Worm (Caenorhabditis elegans): ENCODE measurements around the gene irld-25.

irld-25 gene

DNA sequence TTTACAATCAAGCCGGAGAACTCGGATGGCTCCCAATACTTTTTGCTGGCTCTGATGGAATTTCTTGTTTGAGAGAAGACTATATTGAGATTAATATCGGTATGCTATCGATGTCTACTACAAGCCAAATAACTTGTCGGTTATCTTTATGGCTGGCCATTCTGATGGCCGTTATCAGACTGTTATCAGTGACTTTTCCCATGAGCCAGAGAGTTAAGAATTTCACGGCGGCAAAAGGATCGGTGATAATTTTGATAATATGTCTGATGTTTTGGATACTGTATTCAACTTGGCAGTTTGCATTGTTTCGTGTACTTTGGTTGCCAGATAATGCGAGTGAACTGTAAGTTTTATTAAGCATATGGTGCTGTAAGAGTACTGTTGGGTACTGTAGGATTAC is 4.8 kb downstream of the irld-25 start:
- TF ChIP-seq ztf-16 (tag; optimal IDR thresholded peaks at IDR 0.05) (no peak), elt-2 (tag; optimal IDR thresholded peaks at IDR 0.05) (peak; percentile 95)

DNA sequence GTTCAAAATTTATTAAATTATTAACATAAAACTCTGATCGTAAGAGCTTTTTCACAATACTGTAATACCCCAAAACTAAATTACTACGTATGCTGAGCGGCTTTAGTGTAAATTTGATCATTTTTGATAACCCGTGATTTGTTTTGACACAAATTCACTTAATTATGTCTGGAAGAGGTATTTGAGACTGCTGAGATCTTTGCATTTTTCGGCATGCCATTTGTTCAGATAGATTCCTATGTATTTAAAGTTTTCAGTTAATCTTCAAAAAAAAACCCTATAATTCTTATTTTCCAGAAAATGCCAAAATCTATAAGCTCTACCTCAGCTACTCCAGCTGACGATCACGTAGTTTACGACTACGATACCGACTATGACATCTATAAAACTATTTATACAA is 8.8 kb downstream of the irld-25 start, which contains the start of gene srw-15:
TSS of gene srw-15 (plus strand) at position 301 of the 400 bp plus-strand sequence.
- TF ChIP-seq ztf-16 (tag; optimal IDR thresholded peaks at IDR 0.05) (no peak), pha-4 (tag; optimal IDR thresholded peaks at IDR 0.05) (no peak), fax-1 (tag; optimal IDR thresholded peaks at IDR 0.05) (no peak), ceh-2 (tag; optimal IDR thresholded peaks at IDR 0.05) (no peak), lim-6 (tag; optimal IDR thresholded peaks at IDR 0.05) (no peak), tbx-7 (tag; optimal IDR thresholded peaks at IDR 0.05) (no peak), K09A11.1 (tag; optimal IDR thresholded peaks at IDR 0.05; ENCODE audit: insufficient read depth) (no peak), npax-4 (tag; optimal IDR thresholded peaks at IDR 0.05) (no peak), hlh-15 (tag; optimal IDR thresholded peaks at IDR 0.05) (no peak), fkh-6 (tag; optimal IDR thresholded peaks at IDR 0.05) (no peak), Y22D7AL.16 (tag; optimal IDR thresholded peaks at IDR 0.05) (no peak), elt-2 (tag; optimal IDR thresholded peaks at IDR 0.05) (no peak), ceh-31 (tag; optimal IDR thresholded peaks at IDR 0.05) (no peak), hlh-6 (tag; optimal IDR thresholded peaks at IDR 0.05) (no peak), unc-55 (GFP tag; optimal IDR thresholded peaks at IDR 0.05) (no peak), pax-1 (tag; optimal IDR thresholded peaks at IDR 0.05) (no peak)

DNA sequence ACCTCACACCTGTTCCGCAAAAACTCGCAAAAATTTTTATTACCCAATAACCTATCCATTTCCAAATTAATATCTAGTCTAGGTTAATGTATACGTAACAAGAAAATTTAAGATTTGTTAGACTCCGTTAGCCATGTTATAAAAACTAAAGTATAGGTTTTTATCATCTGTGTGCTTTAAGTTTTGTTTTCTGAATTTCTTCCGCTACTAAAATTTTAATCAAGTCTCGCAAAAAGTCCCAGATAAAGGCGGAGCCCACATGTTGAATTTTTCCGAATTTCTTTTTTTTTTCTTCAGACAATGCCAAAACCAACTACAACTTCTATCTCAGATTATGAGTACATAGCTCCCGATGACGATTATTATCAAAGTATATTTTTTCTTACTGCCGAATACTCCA is 10.8 kb downstream of the irld-25 start, which contains the start of gene srw-13:
TSS of gene srw-13 (plus strand) at position 301 of the 400 bp plus-strand sequence.
- TF ChIP-seq ttx-3 (tag; optimal IDR thresholded peaks at IDR 0.05) (no peak), dve-1 (tag; optimal IDR thresholded peaks at IDR 0.05) (no peak), ceh-30 (tag; optimal IDR thresholded peaks at IDR 0.05) (no peak), tbx-7 (tag; optimal IDR thresholded peaks at IDR 0.05) (no peak), ceh-22 (tag; optimal IDR thresholded peaks at IDR 0.05) (no peak), fkh-10 (GFP tag; optimal IDR thresholded peaks at IDR 0.05) (no peak), ama-1 (optimal IDR thresholded peaks at IDR 0.05) (no peak), ahr-1 (tag; optimal IDR thresholded peaks at IDR 0.05) (no peak), pha-4 (tag; optimal IDR thresholded peaks at IDR 0.05) (no peak), npax-4 (tag; optimal IDR thresholded peaks at IDR 0.05) (no peak)

DNA sequence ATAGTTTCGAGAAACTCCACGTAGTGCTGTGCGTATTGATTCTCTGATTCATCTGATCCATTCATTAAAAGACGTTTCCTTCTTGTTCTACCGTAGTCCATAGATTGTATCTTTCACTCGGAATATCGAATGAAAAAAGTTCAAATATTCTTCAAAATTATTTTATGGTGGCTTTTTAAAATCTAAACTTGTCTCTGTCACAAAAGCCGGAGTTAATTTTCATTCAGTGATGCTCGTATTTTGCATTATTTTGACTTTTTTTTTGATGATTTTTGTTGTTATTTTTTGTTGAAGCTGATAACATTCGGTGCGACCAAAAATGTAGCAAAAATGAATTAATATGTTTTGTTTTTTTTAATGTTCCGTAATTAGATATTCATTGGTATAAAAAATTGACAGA is 14.2 kb downstream of the irld-25 start, which contains the start of gene nhr-164:
TSS of gene nhr-164 (minus strand) at position 101 of the 400 bp plus-strand sequence.
- TF ChIP-seq ceh-31 (tag; optimal IDR thresholded peaks at IDR 0.05) (no peak), hlh-13 (GFP tag; optimal IDR thresholded peaks at IDR 0.05) (no peak), K02D7.2 (tag; optimal IDR thresholded peaks at IDR 0.05) (no peak), hlh-30 (tag; optimal IDR thresholded peaks at IDR 0.05; ENCODE audit: insufficient read depth) (no peak), eyg-1 (tag; optimal IDR thresholded peaks at IDR 0.05) (no peak), ets-4 (tag; optimal IDR thresholded peaks at IDR 0.05) (no peak), T23F11.4 (GFP tag; optimal IDR thresholded peaks at IDR 0.05) (no peak), hlh-15 (tag; optimal IDR thresholded peaks at IDR 0.05) (no peak), ceh-14 (tag; optimal IDR thresholded peaks at IDR 0.05) (no peak)

DNA sequence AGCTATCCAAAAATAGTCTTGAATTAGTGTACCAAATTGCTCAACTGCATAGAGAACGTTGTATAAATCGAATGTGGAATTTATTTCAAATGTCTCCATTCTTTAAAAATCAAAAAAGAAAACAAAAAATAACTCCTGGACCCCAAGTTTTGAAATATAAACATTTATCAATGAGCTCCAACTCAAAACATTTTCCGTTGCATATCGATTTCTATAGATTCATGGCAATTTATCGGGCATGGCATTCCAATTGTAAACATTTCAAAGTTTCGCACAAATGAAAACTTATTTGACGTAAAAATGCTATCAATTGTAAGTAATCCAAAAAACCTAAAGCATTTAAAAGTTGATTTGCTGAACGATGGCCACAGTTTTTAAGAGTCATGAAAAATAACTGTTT is 17.1 kb downstream of the irld-25 start, which contains the start of gene srw-12:
TSS of gene srw-12 (minus strand) at position 101 of the 400 bp plus-strand sequence.
- TF ChIP-seq unc-42 (tag; optimal IDR thresholded peaks at IDR 0.05), result no peak
- no peak for TF ChIP-seq ceh-48 (tag; optimal IDR thresholded peaks at IDR 0.05)
- TF ChIP-seq hlh-8 (tag; optimal IDR thresholded peaks at IDR 0.05), result no peak
- no peak for TF ChIP-seq nfya-1 (tag; optimal IDR thresholded peaks at IDR 0.05)
- no peak for TF ChIP-seq dmd-4 (tag; optimal IDR thresholded peaks at IDR 0.05; ENCODE audit: borderline replicate concordance)
- no peak for TF ChIP-seq pax-1 (tag; optimal IDR thresholded peaks at IDR 0.05)
- TF ChIP-seq ceh-24 (tag; optimal IDR thresholded peaks at IDR 0.05), result no peak
- TF ChIP-seq pha-2 (tag; optimal IDR thresholded peaks at IDR 0.05), result no peak
- no peak for TF ChIP-seq pqm-1 (tag; optimal IDR thresholded peaks at IDR 0.05)
- no peak for TF ChIP-seq sox-2 (GFP tag; IDR thresholded peaks at IDR 0.05)
- TF ChIP-seq che-1 (tag; optimal IDR thresholded peaks at IDR 0.05), result no peak
- no peak for TF ChIP-seq ttx-3 (tag; optimal IDR thresholded peaks at IDR 0.05)
- TF ChIP-seq npax-4 (tag; optimal IDR thresholded peaks at IDR 0.05), result no peak
- no peak for TF ChIP-seq ceh-22 (tag; optimal IDR thresholded peaks at IDR 0.05)
- no peak for TF ChIP-seq elt-4 (tag; optimal IDR thresholded peaks at IDR 0.05)
- no peak for TF ChIP-seq odd-2 (tag; optimal IDR thresholded peaks at IDR 0.05)
- TF ChIP-seq ceh-45 (GFP tag; IDR thresholded peaks at IDR 0.05), result no peak
